Fruit fly (Drosophila melanogaster) whole organism, prepupa: ENCODE data around the gene CG43678.
A peak's percentile ranks its signal among the peaks of the same experiment; 100 is the strongest.

ENCODE experiments used
- Blimp-1 ChIP-seq: fragments of 200-800 bp; sonication (Bioruptor generic); optimal IDR thresholded peaks from 3 replicates; lab custom pipeline; 2017; ENCODE audit warnings: missing biosample characterization, missing genetic modification characterization, mild to moderate bottlenecking, moderate library complexity, missing genetic modification reagents
- CG10631 ChIP-seq: fragments of 200-800 bp; sonication (Bioruptor generic); optimal IDR thresholded peaks from 2 replicates; lab custom pipeline; 2016; ENCODE audit warnings: missing biosample characterization, missing genetic modification characterization
- CG10669 ChIP-seq: fragments of 200-800 bp; sonication (Bioruptor generic); optimal IDR thresholded peaks from 3 replicates; lab custom pipeline; 2018; ENCODE audit warnings: missing biosample characterization, mild to moderate bottlenecking, missing genetic modification characterization, moderate library complexity
- CG11294 ChIP-seq: fragments of 200-800 bp; sonication (Bioruptor generic); IDR thresholded peaks from 2 replicates; pipeline ENCODE4 v1.3.6; 2022; ENCODE audit warnings: missing biosample characterization, missing genetic modification characterization
- CG16779 ChIP-seq: fragments of 200-800 bp; sonication (Bioruptor generic); optimal IDR thresholded peaks from 3 replicates; lab custom pipeline; 2017; ENCODE audit warnings: missing biosample characterization, mild to moderate bottlenecking, missing genetic modification characterization
- CG3032 ChIP-seq: fragments of 200-800 bp; optimal IDR thresholded peaks from 2 replicates; lab custom pipeline; 2019; ENCODE audit warnings: missing biosample characterization, mild to moderate bottlenecking, missing genetic modification characterization, moderate library complexity
- CG32006 ChIP-seq: fragments of 200-800 bp; sonication (Bioruptor generic); optimal IDR thresholded peaks from 3 replicates; lab custom pipeline; 2017; ENCODE audit warnings: missing biosample characterization, mild to moderate bottlenecking, missing genetic modification characterization
- CG34406 ChIP-seq: fragments of 200-800 bp; sonication (Bioruptor generic); optimal IDR thresholded peaks from 3 replicates; lab custom pipeline; 2016; ENCODE audit warnings: missing biosample characterization, missing genetic modification characterization
- CG3919 ChIP-seq: fragments of 200-800 bp; sonication (Bioruptor generic); optimal IDR thresholded peaks from 3 replicates; lab custom pipeline; 2016; ENCODE audit warnings: missing biosample characterization, missing genetic modification characterization
- CG4318 ChIP-seq: fragments of 200-800 bp; sonication (Bioruptor generic); optimal IDR thresholded peaks from 3 replicates; lab custom pipeline; 2017; ENCODE audit warnings: missing biosample characterization, mild to moderate bottlenecking, missing genetic modification characterization
- CG6163 ChIP-seq: fragments of 200-800 bp; sonication (Bioruptor generic); IDR thresholded peaks from 3 replicates; pipeline ENCODE4 v1.3.6; 2022; ENCODE audit warnings: missing biosample characterization, missing genetic modification characterization
- CG6792 ChIP-seq: fragments of 200-800 bp; sonication (Bioruptor generic); optimal IDR thresholded peaks from 3 replicates; lab custom pipeline; 2016; ENCODE audit warnings: missing biosample characterization, missing genetic modification characterization
- CG6808 ChIP-seq: fragments of 200-800 bp; sonication (Bioruptor generic); optimal IDR thresholded peaks from 3 replicates; lab custom pipeline; 2017; ENCODE audit warnings: missing biosample characterization, missing genetic modification characterization, mild to moderate bottlenecking, moderate library complexity, missing genetic modification reagents
- CG7368 ChIP-seq: fragments of 200-800 bp; sonication (Bioruptor generic); optimal IDR thresholded peaks from 3 replicates; lab custom pipeline; 2016; ENCODE audit warnings: missing biosample characterization, missing genetic modification characterization
- CG8119 ChIP-seq: fragments of 200-800 bp; sonication (Bioruptor generic); IDR thresholded peaks from 3 replicates; pipeline ENCODE4 v1.3.6; 2022; ENCODE audit warnings: missing biosample characterization, missing genetic modification characterization
- CG9139 ChIP-seq: fragments of 200-800 bp; sonication (Bioruptor generic); optimal IDR thresholded peaks from 3 replicates; lab custom pipeline; 2017; ENCODE audit warnings: missing biosample characterization, mild to moderate bottlenecking, missing genetic modification characterization
- Eip75B ChIP-seq: fragments of 200-800 bp; sonication (Bioruptor generic); optimal IDR thresholded peaks from 3 replicates; lab custom pipeline; 2016; ENCODE audit warnings: missing biosample characterization, missing genetic modification characterization
- Eip78C ChIP-seq: fragments of 200-800 bp; sonication (Bioruptor generic); peaks from one replicate; lab custom pipeline; 2016; ENCODE audit warnings: missing biosample characterization, missing genetic modification characterization
- Eip93F ChIP-seq: fragments of 200-800 bp; sonication (Bioruptor generic); optimal IDR thresholded peaks from 2 replicates; lab custom pipeline; 2016; ENCODE audit warnings: missing biosample characterization, mild to moderate bottlenecking, missing genetic modification characterization
- Ets21C ChIP-seq: fragments of 200-800 bp; sonication (Bioruptor generic); optimal IDR thresholded peaks from 3 replicates; lab custom pipeline; 2016; ENCODE audit warnings: missing biosample characterization, missing genetic modification characterization
- Ets96B ChIP-seq: fragments of 200-800 bp; optimal IDR thresholded peaks from 2 replicates; lab custom pipeline; 2019; ENCODE audit warnings: missing biosample characterization, mild to moderate bottlenecking, missing genetic modification characterization, moderate library complexity
- Hr38 ChIP-seq: sonication (Bioruptor generic); optimal IDR thresholded peaks from 2 replicates; lab custom pipeline; 2016; ENCODE audit warnings: missing biosample characterization, missing genetic modification characterization
- Met ChIP-seq: fragments of 200-800 bp; sonication (Bioruptor generic); optimal IDR thresholded peaks from 3 replicates; lab custom pipeline; 2016; ENCODE audit warnings: missing biosample characterization, missing genetic modification characterization
- Smox ChIP-seq: fragments of 200-800 bp; sonication (Bioruptor generic); optimal IDR thresholded peaks from 3 replicates; lab custom pipeline; 2016; ENCODE audit warnings: missing biosample characterization, missing genetic modification characterization
- Sox102F ChIP-seq: fragments of 200-800 bp; sonication (Bioruptor generic); optimal IDR thresholded peaks from 2 replicates; lab custom pipeline; 2016; ENCODE audit warnings: missing biosample characterization, mild to moderate bottlenecking, missing genetic modification characterization
- acj6 ChIP-seq: fragments of 200-800 bp; sonication (Bioruptor generic); optimal IDR thresholded peaks from 3 replicates; lab custom pipeline; 2016; ENCODE audit warnings: missing biosample characterization, missing genetic modification characterization
- cyc ChIP-seq: fragments of 200-800 bp; sonication (Bioruptor generic); optimal IDR thresholded peaks from 3 replicates; lab custom pipeline; 2016; ENCODE audit warnings: missing biosample characterization, missing genetic modification characterization
- dsx ChIP-seq: fragments of 200-800 bp; optimal IDR thresholded peaks from 3 replicates; lab custom pipeline; 2019; ENCODE audit warnings: missing biosample characterization, mild to moderate bottlenecking, missing genetic modification characterization, moderate library complexity; ENCODE audit not compliant: poor library complexity, severe bottlenecking
- eg ChIP-seq: fragments of 200-800 bp; sonication (Bioruptor generic); IDR thresholded peaks from 3 replicates; pipeline ENCODE4 v1.3.6; 2022; ENCODE audit warnings: missing biosample characterization, missing genetic modification characterization
- esn ChIP-seq: fragments of 200-800 bp; sonication (Bioruptor generic); optimal IDR thresholded peaks from 2 replicates; lab custom pipeline; 2016; ENCODE audit warnings: missing biosample characterization, mild to moderate bottlenecking, missing genetic modification characterization, moderate library complexity
- fd59A ChIP-seq: fragments of 200-800 bp; sonication (Bioruptor generic); optimal IDR thresholded peaks from 2 replicates; lab custom pipeline; 2017; ENCODE audit warnings: missing biosample characterization, mild to moderate bottlenecking, missing genetic modification characterization, missing genetic modification reagents
- fd85E ChIP-seq: fragments of 200-800 bp; sonication (Bioruptor generic); optimal IDR thresholded peaks from 3 replicates; lab custom pipeline; 2016; ENCODE audit warnings: missing biosample characterization, missing genetic modification characterization
- fkh ChIP-seq: fragments of 200-800 bp; sonication (Bioruptor generic); optimal IDR thresholded peaks from 3 replicates; lab custom pipeline; 2017; ENCODE audit warnings: missing biosample characterization, mild to moderate bottlenecking, missing genetic modification characterization, moderate library complexity
- net ChIP-seq: fragments of 200-800 bp; sonication (Bioruptor generic); optimal IDR thresholded peaks from 3 replicates; lab custom pipeline; 2016; ENCODE audit warnings: missing biosample characterization, missing genetic modification characterization
- pdm3 ChIP-seq: fragments of 200-800 bp; sonication (Bioruptor generic); optimal IDR thresholded peaks from 3 replicates; lab custom pipeline; 2016; ENCODE audit warnings: missing biosample characterization, missing genetic modification characterization
- spab ChIP-seq: fragments of 200-800 bp; sonication (Bioruptor generic); optimal IDR thresholded peaks from 2 replicates; lab custom pipeline; 2017; ENCODE audit warnings: missing biosample characterization, mild to moderate bottlenecking, missing genetic modification characterization, missing genetic modification reagents
- ss ChIP-seq, 2 experiments: fragments of 200-800 bp; sonication (Bioruptor generic); optimal IDR thresholded peaks; 2 replicates in 1 of 2; 3 replicates in 1 of 2; lab custom pipeline; 2017 to 2018; ENCODE audit warnings: mild to moderate bottlenecking in 2 of 2, missing biosample characterization in 2 of 2, missing genetic modification characterization in 2 of 2, moderate library complexity in 1 of 2
- svp ChIP-seq: fragments of 200-800 bp; sonication (Bioruptor generic); peaks from one replicate; lab custom pipeline; 2016; ENCODE audit warnings: missing biosample characterization, missing genetic modification characterization
- vri ChIP-seq: fragments of 200-800 bp; sonication (Bioruptor generic); optimal IDR thresholded peaks from 3 replicates; lab custom pipeline; 2016; ENCODE audit warnings: missing biosample characterization, mild to moderate bottlenecking, missing genetic modification characterization

The CG43678 gene

dm6 chr3L:15034061-15034713, 15.1 kb downstream of the CG43678 start (continued):
- peak; percentile 6 for TF ChIP-seq CG10631
- no peak for TF ChIP-seq fd85E (GFP tag; lab: Kevin White, UChicago)

- TF ChIP-seq CG9139 (no peak), svp (peak; percentile 8)
These were observed 17.5 kb downstream of the CG43678 start for dm6 chr3L:15031773-15032172.

dm6 chr3L:15023192-15023591, 26.1 kb downstream of the CG43678 start, which contains the start of gene CG32148:
Gene CG32148, plus strand, starts transcription at chr3L:15023492.
- TF ChIP-seq Ets96B (tag; lab: Kevin White, UChicago) (no peak), cyc (GFP tag; lab: Kevin White, UChicago) (no peak), Blimp-1 (GFP tag; lab: Kevin White, UChicago) (no peak)

dm6 chr3L:15021008-15021407, 28.3 kb downstream of the CG43678 start:
- TF ChIP-seq CG6792 (no peak), ss (GFP tag; optimal IDR thresholded peaks at IDR 0.05; lab: Kevin White, UChicago) (no peak), CG32006 (GFP tag; lab: Kevin White, UChicago) (no peak), CG16779 (tag; lab: Kevin White, UChicago) (no peak), CG8119 (GFP tag; lab: Robert Waterston, UW) (no peak), fkh (GFP tag; lab: Kevin White, UChicago) (no peak), Ets96B (tag; lab: Kevin White, UChicago) (no peak), CG3919 (GFP tag; lab: Kevin White, UChicago) (no peak), CG34406 (no peak), Eip78C (no peak), Blimp-1 (GFP tag; lab: Kevin White, UChicago) (no peak), Met (GFP tag; lab: Kevin White, UChicago) (no peak), net (GFP tag; lab: Kevin White, UChicago) (no peak), Smox (no peak)
- TF ChIP-seq, all 60 proteins: peak for 0

dm6 chr3L:15013957-15014692, 35.2 kb downstream of the CG43678 start, which contains the start of gene Reck:
Gene Reck, minus strand, starts transcription at chr3L:15014062.
- TF ChIP-seq CG10631, result peak; percentile 88
- TF ChIP-seq CG4318 (GFP tag; lab: Kevin White, UChicago), result peak; percentile 77
- TF ChIP-seq CG10669 (GFP tag; lab: Kevin White, UChicago), result peak; percentile 87
- TF ChIP-seq fd59A (GFP tag; lab: Kevin White, UChicago), result peak; percentile 62
- TF ChIP-seq Eip75B (GFP tag; lab: Kevin White, UChicago), result peak; percentile 85
- peak; percentile 97 for TF ChIP-seq eg
- TF ChIP-seq Eip93F, result peak; percentile 61
- TF ChIP-seq CG9139, result peak; percentile 78
- TF ChIP-seq svp, result peak; percentile 92
- TF ChIP-seq CG34406, result peak; percentile 83
- TF ChIP-seq Ets96B (tag; lab: Kevin White, UChicago), result peak; percentile 85
- peak; percentile 91 for TF ChIP-seq acj6 (GFP tag; lab: Kevin White, UChicago)
- TF ChIP-seq Met (GFP tag; lab: Kevin White, UChicago), result peak; percentile 85
- TF ChIP-seq Sox102F (GFP tag; lab: Kevin White, UChicago), result peak; percentile 81
- TF ChIP-seq spab, result peak; percentile 80
- TF ChIP-seq pdm3 (GFP tag; lab: Kevin White, UChicago), result peak; percentile 85
- TF ChIP-seq cyc (GFP tag; lab: Kevin White, UChicago), result peak; percentile 68
- TF ChIP-seq Eip78C, result peak; percentile 98
- peak; percentile 74 for TF ChIP-seq CG6792
- peak; percentile 83 for TF ChIP-seq CG3032 (tag; lab: Kevin White, UChicago)
- no peak for TF ChIP-seq Hr38 (GFP tag; lab: Kevin White, UChicago)
- peak; percentile 83 for TF ChIP-seq dsx (GFP tag; lab: Kevin White, UChicago)
- peak; percentile 3 for TF ChIP-seq fkh (GFP tag; lab: Kevin White, UChicago)
- peak; percentile 85 for TF ChIP-seq CG7368 (GFP tag; lab: Kevin White, UChicago)
- TF ChIP-seq CG6808 (GFP tag; lab: Kevin White, UChicago), result peak; percentile 82
- peak; percentile 74 for TF ChIP-seq CG11294 (GFP tag; lab: Robert Waterston, UW)
- TF ChIP-seq net (GFP tag; lab: Kevin White, UChicago), result peak; percentile 93
- peak; percentile 48 for TF ChIP-seq Ets21C
- peak; percentile 79 for TF ChIP-seq Smox
- TF ChIP-seq CG6163, result peak; percentile 95
- TF ChIP-seq vri (GFP tag; lab: Kevin White, UChicago), result peak; percentile 76
- peak; percentile 82 to 83 for TF ChIP-seq ss (GFP tag; optimal IDR thresholded peaks at IDR 0.05; lab: Kevin White, UChicago)
- peak; percentile 87 for TF ChIP-seq esn (GFP tag; lab: Kevin White, UChicago)
